Fruit fly (Drosophila melanogaster): ENCODE data around the gene olf413.

The olf413 gene

DNA sequence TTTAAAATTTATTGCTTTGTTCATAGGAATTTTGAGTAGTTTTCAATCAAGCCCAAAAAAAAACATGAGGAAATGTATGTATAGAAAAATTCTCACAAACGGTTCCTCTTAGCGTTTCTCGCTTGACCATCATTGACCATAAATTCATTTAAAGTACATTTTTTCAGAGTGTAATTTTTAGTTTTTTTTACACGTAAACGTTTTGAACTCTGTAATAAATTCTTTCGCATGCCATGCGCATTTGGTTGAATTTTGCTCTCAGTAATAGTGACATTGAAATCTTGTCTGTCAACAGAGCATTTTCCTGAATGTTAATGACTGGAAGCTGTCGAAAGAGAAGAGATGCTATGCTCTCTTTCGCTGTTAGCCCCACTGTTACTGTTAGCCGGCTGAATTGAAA, 1.5 kb upstream of the olf413 start (continued):
- TF ChIP-seq YL-1 (GFP tag; optimal IDR thresholded peaks at IDR 0.05) (no peak), Trl (optimal IDR thresholded peaks at IDR 0.05) (peak; percentile 70 to 80), Trl (GFP tag; optimal IDR thresholded peaks at IDR 0.05) (no peak), CG14860 (GFP tag; IDR thresholded peaks at IDR 0.05; ENCODE audit: partially characterized antibody) (no peak), Fer3 (tag; optimal IDR thresholded peaks at IDR 0.05) (peak; percentile 3), knrl (GFP tag; IDR thresholded peaks at IDR 0.05; ENCODE audit: partially characterized antibody) (no peak), HLH3B (GFP tag; IDR thresholded peaks at IDR 0.05) (peak; percentile 28; the same call in 1 of the 2 replicates), lab (GFP tag; optimal IDR thresholded peaks at IDR 0.05) (peak; percentile 44), CG3726 (GFP tag; IDR thresholded peaks at IDR 0.05) (0 out of 3 replicates have a peak, but pooled peaks have one; percentile 1), CG12769 (tag; optimal IDR thresholded peaks at IDR 0.05) (no peak), CG12299 (tag; optimal IDR thresholded peaks at IDR 0.05) (no peak), CG15514 (GFP tag; optimal IDR thresholded peaks at IDR 0.05) (peak; percentile 8), gem (tag; optimal IDR thresholded peaks at IDR 0.05) (peak; percentile 36), Atf6 (GFP tag; IDR thresholded peaks at IDR 0.05) (peak; percentile 30; the same call in 1 of the 2 replicates), D19B (GFP tag; optimal IDR thresholded peaks at IDR 0.05) (no peak), lmd (GFP tag; IDR thresholded peaks at IDR 0.05) (0 out of 2 replicates have a peak, but pooled peaks have one; percentile 7), CG17568 (GFP tag; optimal IDR thresholded peaks at IDR 0.05) (peak; percentile 11), CG16863 (GFP tag; optimal IDR thresholded peaks at IDR 0.05) (no peak), Jarid2 (GFP tag; optimal IDR thresholded peaks at IDR 0.05) (peak; percentile 33), Sox102F (GFP tag; optimal IDR thresholded peaks at IDR 0.05) (peak; percentile 33), row (GFP tag; IDR thresholded peaks at IDR 0.05) (peak; percentile 52; the same call in 2 of the 3 replicates), prd (optimal IDR thresholded peaks at IDR 0.05) (no peak), prd (GFP tag; IDR thresholded peaks at IDR 0.05) (peak; percentile 19; the same call in 2 of the 3 replicates), sens (GFP tag) (peak; percentile 59), dpn (GFP tag; optimal IDR thresholded peaks at IDR 0.05) (peak in 1 of 2 experiments; percentile 25), wdn (GFP tag; IDR thresholded peaks at IDR 0.05) (no peak), zf30C (GFP tag; optimal IDR thresholded peaks at IDR 0.05) (peak; percentile 65), gsb (GFP tag; IDR thresholded peaks at IDR 0.05) (no peak), Dek (tag; optimal IDR thresholded peaks at IDR 0.05) (no peak), pan (optimal IDR thresholded peaks at IDR 0.05) (no peak), pan (GFP tag; optimal IDR thresholded peaks at IDR 0.05 in 1 of 2, IDR thresholded peaks at IDR 0.05 in 1 of 2) (peak in 1 of 2 experiments; percentile 51), Hr78 (GFP tag; optimal IDR thresholded peaks at IDR 0.05) (no peak), CG7839 (tag; optimal IDR thresholded peaks at IDR 0.05) (peak; percentile 25), CG4730 (GFP tag; IDR thresholded peaks at IDR 0.05) (no peak), phol (tag; optimal IDR thresholded peaks at IDR 0.05) (peak; percentile 7), mam (GFP tag; optimal IDR thresholded peaks at IDR 0.05) (peak; percentile 22), CG11504 (tag; optimal IDR thresholded peaks at IDR 0.05) (peak; percentile 21), Dbx (GFP tag; IDR thresholded peaks at IDR 0.05) (0 out of 3 replicates have a peak, but pooled peaks have one; percentile 16), ci (GFP tag; IDR thresholded peaks at IDR 0.05) (peak; percentile 37; the same call in 1 of the 3 replicates), ERR (GFP tag; optimal IDR thresholded peaks at IDR 0.05) (peak; percentile 2), Meics (GFP tag; optimal IDR thresholded peaks at IDR 0.05) (peak; percentile 3), Xbp1 (GFP tag; optimal IDR thresholded peaks at IDR 0.05) (peak; percentile 32), Fer1 (GFP tag; optimal IDR thresholded peaks at IDR 0.05) (peak; percentile 2), az2 (GFP tag; optimal IDR thresholded peaks at IDR 0.05) (peak; percentile 13), Pdp1 (GFP tag; optimal IDR thresholded peaks at IDR 0.05) (peak in 1 of 2 experiments; percentile 4), CG14710 (tag; optimal IDR thresholded peaks at IDR 0.05) (no peak), CG17361 (GFP tag; IDR thresholded peaks at IDR 0.05) (0 out of 3 replicates have a peak, but pooled peaks have one; percentile 22), trh (GFP tag; optimal IDR thresholded peaks at IDR 0.05) (no peak), hth (optimal IDR thresholded peaks at IDR 0.05) (no peak), CG17359 (tag; optimal IDR thresholded peaks at IDR 0.05) (peak; percentile 11), Ada2b (GFP tag; IDR thresholded peaks at IDR 0.05) (peak; percentile 36; the same call in 1 of the 2 replicates)
